Fruit fly (Drosophila melanogaster): Measurements from ENCODE around the gene Hsc70-2.

- TF ChIP-seq insv (optimal IDR thresholded peaks at IDR 0.05) (no peak), h (optimal IDR thresholded peaks at IDR 0.05) (no peak)
These were observed 43.8 kb downstream of the Hsc70-2 start, which contains the start of gene timeout for dm6 chr3R:13088395-13088794.
